Fruit fly (Drosophila melanogaster): ENCODE results near the gene CG12402.
A peak's percentile ranks its signal among the peaks of the same experiment; 100 is the strongest.

Gene CG12402

DNA sequence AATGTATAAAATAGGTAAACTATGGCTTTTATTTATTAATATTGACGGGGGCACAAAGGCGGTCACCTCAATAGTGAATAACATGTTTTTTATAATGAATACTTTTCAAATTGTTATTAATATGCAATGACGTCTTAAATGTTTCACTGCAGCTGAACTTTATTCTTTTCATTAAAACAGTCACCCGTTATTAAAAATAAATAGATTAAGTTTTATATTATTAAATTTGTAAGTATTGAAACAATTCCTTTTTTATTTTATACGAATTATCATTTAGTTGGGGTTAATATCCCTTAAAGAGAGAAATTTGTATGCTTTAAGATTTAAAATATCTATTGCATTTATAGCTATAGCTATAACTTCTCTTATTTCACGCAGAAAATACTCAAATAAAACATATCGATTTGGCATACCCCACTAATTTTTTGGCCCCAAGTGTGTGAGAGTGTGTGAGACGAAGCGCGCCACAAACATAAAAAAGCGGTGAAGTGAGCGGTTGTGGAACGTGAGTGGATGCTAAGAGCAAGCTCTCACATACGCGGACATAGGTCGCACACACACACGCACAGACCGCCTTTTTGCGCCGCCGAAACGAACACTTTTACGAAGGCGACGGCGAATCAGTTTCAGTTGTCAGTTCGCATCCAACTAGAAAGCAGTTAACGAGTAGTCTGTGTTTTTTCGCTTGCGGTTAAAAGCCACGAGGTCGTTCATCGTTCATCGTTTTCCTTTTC lies 51.6 kb downstream of the CG12402 start, which contains the start of gene foxo (continued):
- TF ChIP-seq da (GFP tag; optimal IDR thresholded peaks at IDR 0.05), result no peak
- peak; percentile 64 for TF ChIP-seq Usf (GFP tag; optimal IDR thresholded peaks at IDR 0.05)
- peak in 1 of 2 experiments; percentile 10 for TF ChIP-seq crp (GFP tag; optimal IDR thresholded peaks at IDR 0.05)
- TF ChIP-seq emc (GFP tag; optimal IDR thresholded peaks at IDR 0.05), result no peak
- TF ChIP-seq CG8765 (GFP tag; IDR thresholded peaks at IDR 0.05), result no peak
- no peak for TF ChIP-seq kni (GFP tag; optimal IDR thresholded peaks at IDR 0.05)
- peak; percentile 18 for TF ChIP-seq dmrt11E (tag; optimal IDR thresholded peaks at IDR 0.05)
- TF ChIP-seq tap (tag; optimal IDR thresholded peaks at IDR 0.05), result peak; percentile 79
- no peak for TF ChIP-seq sima (GFP tag; optimal IDR thresholded peaks at IDR 0.05)
- TF ChIP-seq HLH3B (GFP tag; IDR thresholded peaks at IDR 0.05), result no peak; the same call in 1 of the 2 replicates
- TF ChIP-seq dmrt99B (tag; optimal IDR thresholded peaks at IDR 0.05), result peak; percentile 91
- TF ChIP-seq HLH4C (GFP tag; IDR thresholded peaks at IDR 0.05; ENCODE audit: partially characterized antibody), result no peak
- no peak for TF ChIP-seq abd-A (tag; optimal IDR thresholded peaks at IDR 0.05)
- peak; percentile 82 for TF ChIP-seq Ssrp (tag; optimal IDR thresholded peaks at IDR 0.05)
- TF ChIP-seq sd (tag; optimal IDR thresholded peaks at IDR 0.05), result peak; percentile 50
- peak; percentile 86 for TF ChIP-seq CG17385 (GFP tag; optimal IDR thresholded peaks at IDR 0.05)
- peak; percentile 36; the same call in 1 of the 2 replicates for TF ChIP-seq ssp (GFP tag; IDR thresholded peaks at IDR 0.05)
- no peak for TF ChIP-seq gfzf (GFP tag; optimal IDR thresholded peaks at IDR 0.05)
- TF ChIP-seq crc (GFP tag; optimal IDR thresholded peaks at IDR 0.05), result no peak
- no peak; the same call in 1 of the 2 replicates for TF ChIP-seq peb (GFP tag; IDR thresholded peaks at IDR 0.05)
- TF ChIP-seq MBD-R2 (GFP tag; IDR thresholded peaks at IDR 0.05), result peak; percentile 37; the same call in 1 of the 2 replicates
- peak; percentile 20 for TF ChIP-seq lbe (GFP tag; optimal IDR thresholded peaks at IDR 0.05)
- TF ChIP-seq cg (GFP tag; optimal IDR thresholded peaks at IDR 0.05), result peak; percentile 76
- peak; percentile 35 for TF ChIP-seq B-H2 (GFP tag; optimal IDR thresholded peaks at IDR 0.05)
- peak; percentile 31; the same call in 1 of the 3 replicates for TF ChIP-seq CG14050 (GFP tag; IDR thresholded peaks at IDR 0.05)
- TF ChIP-seq stc (GFP tag; IDR thresholded peaks at IDR 0.05), result peak; percentile 67
- TF ChIP-seq Jarid2 (GFP tag; optimal IDR thresholded peaks at IDR 0.05), result peak; percentile 89
- TF ChIP-seq CG3065 (GFP tag; optimal IDR thresholded peaks at IDR 0.05), result peak; percentile 14
- peak; percentile 56 for TF ChIP-seq esg (GFP tag; conservative IDR thresholded peaks at IDR 0.05)
- no peak for TF ChIP-seq CG11560 (tag; IDR thresholded peaks at IDR 0.05)
- peak; percentile 74 for TF ChIP-seq CG6254 (GFP tag; optimal IDR thresholded peaks at IDR 0.05)
- TF ChIP-seq ase (GFP tag; IDR thresholded peaks at IDR 0.05), result 0 out of 3 replicates have a peak, but pooled peaks have one; percentile 24
- peak; percentile 97 for TF ChIP-seq CG11696 (GFP tag; IDR thresholded peaks at IDR 0.05)
- peak; percentile 92 for TF ChIP-seq CG10147 (GFP tag; optimal IDR thresholded peaks at IDR 0.05)
- peak; percentile 43 for TF ChIP-seq Sry-β (GFP tag; optimal IDR thresholded peaks at IDR 0.05)
- TF ChIP-seq dysf (GFP tag; IDR thresholded peaks at IDR 0.05), result peak; percentile 76; the same call in 2 of the 3 replicates
- peak; percentile 85 for TF ChIP-seq Nf-YC (tag; optimal IDR thresholded peaks at IDR 0.05)
- peak; percentile 72 for TF ChIP-seq rib (GFP tag; IDR thresholded peaks at IDR 0.05)
- no peak for TF ChIP-seq ems (GFP tag; optimal IDR thresholded peaks at IDR 0.05)
- peak; percentile 82 for TF ChIP-seq org-1 (GFP tag; optimal IDR thresholded peaks at IDR 0.05)
- TF ChIP-seq bsh (GFP tag; optimal IDR thresholded peaks at IDR 0.05), result peak in 1 of 2 experiments; percentile 77
- peak; percentile 29 for TF ChIP-seq ara (GFP tag; IDR thresholded peaks at IDR 0.05)
- no peak for TF ChIP-seq lov (optimal IDR thresholded peaks at IDR 0.05)
- TF ChIP-seq lov (GFP tag; IDR thresholded peaks at IDR 0.05), result no peak
- no peak for TF ChIP-seq prd (optimal IDR thresholded peaks at IDR 0.05)
- peak; percentile 61 for TF ChIP-seq prd (GFP tag; IDR thresholded peaks at IDR 0.05)
- no peak for TF ChIP-seq Tbp (GFP tag; optimal IDR thresholded peaks at IDR 0.05)
- no peak for TF ChIP-seq CG2202 (tag; optimal IDR thresholded peaks at IDR 0.05)
- peak; percentile 61 for TF ChIP-seq Ada2b (GFP tag; IDR thresholded peaks at IDR 0.05)
